Worm (Caenorhabditis elegans) whole organism, mixed stage, embryonic: Measurements from ENCODE around the gene asp-17.

Experiments used
- ces-1 ChIP-seq: fragments of 150-350 bp; optimal IDR thresholded peaks from 2 replicates; lab custom pipeline; 2014; ENCODE audit warnings: missing biosample characterization, missing genetic modification reagents, missing genetic modification characterization
- lin-13 ChIP-seq: fragments of 150-350 bp; optimal IDR thresholded peaks from 2 replicates; lab custom pipeline; 2014; ENCODE audit warnings: missing biosample characterization, missing genetic modification characterization
- lsy-2 ChIP-seq: fragments of 150-350 bp; optimal IDR thresholded peaks from 2 replicates; lab custom pipeline; 2014; ENCODE audit warnings: missing biosample characterization, missing genetic modification characterization
- mep-1 ChIP-seq: fragments of 150-350 bp; optimal IDR thresholded peaks from 2 replicates; lab custom pipeline; 2017; ENCODE audit warnings: missing biosample characterization, missing genetic modification reagents, missing genetic modification characterization, inconsistent platforms
- mls-2 ChIP-seq: sonication (generic microtip); optimal IDR thresholded peaks from 2 replicates; lab custom pipeline; 2016; ENCODE audit warnings: mild to moderate bottlenecking, missing genetic modification characterization, moderate library complexity, missing compliant biosample characterization
- nhr-12 ChIP-seq: fragments of 150-350 bp; optimal IDR thresholded peaks from 2 replicates; lab custom pipeline; 2014; ENCODE audit warnings: missing biosample characterization, missing genetic modification characterization
- nhr-237 ChIP-seq: fragments of 150-350 bp; optimal IDR thresholded peaks from 2 replicates; lab custom pipeline; 2014; ENCODE audit warnings: missing biosample characterization, missing genetic modification characterization
- nhr-76 ChIP-seq: sonication (generic microtip); optimal IDR thresholded peaks from 2 replicates; lab custom pipeline; 2017; ENCODE audit warnings: missing biosample characterization, missing genetic modification characterization
- pha-4 ChIP-seq: fragments of 150-350 bp; optimal IDR thresholded peaks from 2 replicates; lab custom pipeline; 2018; ENCODE audit warnings: missing biosample characterization, missing genetic modification reagents, missing genetic modification characterization
- tbx-8 ChIP-seq: fragments of 200-800 bp; sonication (Bioruptor generic); optimal IDR thresholded peaks from 2 replicates; lab custom pipeline; 2018; ENCODE audit warnings: mild to moderate bottlenecking, missing genetic modification characterization, moderate library complexity, missing compliant biosample characterization
- unc-120 ChIP-seq: sonication (generic microtip); optimal IDR thresholded peaks from 2 replicates; lab custom pipeline; 2017; ENCODE audit warnings: missing genetic modification characterization, missing compliant biosample characterization; ENCODE audit not compliant: poor library complexity, severe bottlenecking
- unc-39 ChIP-seq: fragments of 150-350 bp; optimal IDR thresholded peaks from 2 replicates; lab custom pipeline; 2014; ENCODE audit warnings: missing biosample characterization, missing genetic modification characterization
- unc-62 ChIP-seq: fragments of 150-350 bp; optimal IDR thresholded peaks from 2 replicates; lab custom pipeline; 2014; ENCODE audit warnings: missing biosample characterization, missing genetic modification reagents, missing genetic modification characterization
- zip-8 ChIP-seq: fragments of 150-350 bp; optimal IDR thresholded peaks from 2 replicates; lab custom pipeline; 2014; ENCODE audit warnings: missing biosample characterization, missing genetic modification characterization

- TF ChIP-seq pha-4 (tag; lab: Kevin White, UChicago) (no peak), mep-1 (tag; lab: Kevin White, UChicago) (no peak), unc-39 (tag; lab: Kevin White, UChicago) (no peak), nhr-76 (tag; lab: Kevin White, UChicago) (no peak), lin-13 (no peak), lsy-2 (tag; lab: Kevin White, UChicago) (no peak), nhr-12 (no peak), zip-8 (tag; lab: Kevin White, UChicago) (no peak), unc-62 (GFP tag; lab: Kevin White, UChicago) (no peak), mls-2 (tag; lab: Kevin White, UChicago) (no peak), nhr-237 (tag; lab: Kevin White, UChicago) (no peak), unc-120 (tag; lab: Kevin White, UChicago) (no peak), ces-1 (no peak), tbx-8 (GFP tag; lab: Kevin White, UChicago) (no peak)
These were observed 51.0 kb downstream of the asp-17 start for ce11 chrV:18986103-18986502.
